Worm (Caenorhabditis elegans): ENCODE results near the gene glb-33.

DNA sequence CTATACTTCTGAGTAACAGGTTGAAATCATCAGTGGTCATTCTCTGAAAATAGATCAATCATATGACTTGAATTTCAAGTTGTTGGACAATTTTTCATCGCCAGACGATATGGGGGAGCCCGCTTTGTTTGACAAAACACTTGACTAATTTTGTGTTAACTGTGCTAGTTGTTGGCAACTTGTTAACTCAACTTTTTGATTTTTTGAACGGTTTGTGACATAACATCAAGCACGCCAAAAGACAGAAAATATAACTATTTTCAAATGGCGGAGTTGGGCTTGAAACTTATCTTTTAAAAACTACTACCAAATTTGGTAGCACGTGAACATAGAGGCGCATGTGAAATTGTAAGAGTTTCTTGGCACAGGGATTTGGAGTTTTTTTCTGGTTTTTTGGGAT lies 16.0 kb upstream of the glb-33 start:
- TF ChIP-seq madf-6 (GFP tag; IDR thresholded peaks at IDR 0.05), result no peak
- TF ChIP-seq nfya-1 (tag; optimal IDR thresholded peaks at IDR 0.05; ENCODE audit: borderline replicate concordance, insufficient read depth), result no peak
- no peak for TF ChIP-seq gei-17 (GFP tag; optimal IDR thresholded peaks at IDR 0.05)
- no peak for TF ChIP-seq ztf-25 (GFP tag; IDR thresholded peaks at IDR 0.05)
- TF ChIP-seq dpl-1 (GFP tag; optimal IDR thresholded peaks at IDR 0.05), result no peak
- no peak for TF ChIP-seq hmg-20 (GFP tag; IDR thresholded peaks at IDR 0.05)

Measured in whole organism, young adult.